Fruit fly (Drosophila melanogaster): ENCODE data around the gene CG46399.

Gene CG46399

dm6 chrX:14848755-14849354 is 10.2 kb upstream of the CG46399 start, which contains the start of gene CG9522 (continued):
- TF ChIP-seq cwo (GFP tag; optimal IDR thresholded peaks at IDR 0.05) (peak; percentile 42), Fer2 (tag; optimal IDR thresholded peaks at IDR 0.05) (peak; percentile 25), Optix (GFP tag; IDR thresholded peaks at IDR 0.05) (peak; percentile 59; the same call in 2 of the 3 replicates), dysf (GFP tag; IDR thresholded peaks at IDR 0.05) (peak; percentile 81), danr (GFP tag; IDR thresholded peaks at IDR 0.05) (peak; percentile 49; the same call in 1 of the 2 replicates), az2 (GFP tag; optimal IDR thresholded peaks at IDR 0.05) (peak; percentile 68), croc (GFP tag; conservative IDR thresholded peaks at IDR 0.05) (peak; percentile 64), CG9215 (GFP tag; IDR thresholded peaks at IDR 0.05) (peak; percentile 44; the same call in 1 of the 2 replicates), Dll (GFP tag; IDR thresholded peaks at IDR 0.05; ENCODE audit: partially characterized antibody) (no peak), TFAM (GFP tag; optimal IDR thresholded peaks at IDR 0.05) (no peak), CG3847 (GFP tag; IDR thresholded peaks at IDR 0.05) (peak; percentile 59), CG3995 (GFP tag; optimal IDR thresholded peaks at IDR 0.05) (no peak), gem (tag; optimal IDR thresholded peaks at IDR 0.05) (peak; percentile 84), tup (GFP tag; optimal IDR thresholded peaks at IDR 0.05) (no peak), Ets65A (GFP tag) (no peak), rib (GFP tag; IDR thresholded peaks at IDR 0.05) (0 out of 2 replicates have a peak, but pooled peaks have one; percentile 17), CG10959 (GFP tag; IDR thresholded peaks at IDR 0.05) (peak; percentile 79), Neu2 (GFP tag; optimal IDR thresholded peaks at IDR 0.05; ENCODE audit: borderline replicate concordance) (no peak), jumu (GFP tag; optimal IDR thresholded peaks at IDR 0.05) (peak; percentile 41), CG10431 (GFP tag; optimal IDR thresholded peaks at IDR 0.05) (peak; percentile 68), CHES-1-like (GFP tag; optimal IDR thresholded peaks at IDR 0.05) (no peak), CG17361 (GFP tag; IDR thresholded peaks at IDR 0.05) (peak; percentile 57), wek (GFP tag; optimal IDR thresholded peaks at IDR 0.05) (no peak), ERR (GFP tag; optimal IDR thresholded peaks at IDR 0.05) (peak; percentile 20), esg (GFP tag; conservative IDR thresholded peaks at IDR 0.05) (peak; percentile 68), CG11247 (GFP tag; IDR thresholded peaks at IDR 0.05) (peak; percentile 47; the same call in 1 of the 2 replicates), CG15011 (GFP tag; optimal IDR thresholded peaks at IDR 0.05) (peak; percentile 34), CG7963 (GFP tag; IDR thresholded peaks at IDR 0.05; ENCODE audit: partially characterized antibody) (no peak), CG1647 (GFP tag; optimal IDR thresholded peaks at IDR 0.05) (peak; percentile 27), HmgZ (tag; optimal IDR thresholded peaks at IDR 0.05) (peak; percentile 33), sr (GFP tag; IDR thresholded peaks at IDR 0.05) (no peak), Lhr (GFP tag; optimal IDR thresholded peaks at IDR 0.05) (peak; percentile 28), Elba2 (GFP tag; optimal IDR thresholded peaks at IDR 0.05) (no peak), eve (GFP tag; optimal IDR thresholded peaks at IDR 0.05) (peak in 1 of 2 experiments; percentile 72), Ravus (GFP tag; IDR thresholded peaks at IDR 0.05) (no peak; the same call in 1 of the 2 replicates), dpn (GFP tag; optimal IDR thresholded peaks at IDR 0.05) (peak; percentile 33 to 60), sna (GFP tag; IDR thresholded peaks at IDR 0.05; ENCODE audit: partially characterized antibody) (no peak), CG17568 (GFP tag; optimal IDR thresholded peaks at IDR 0.05) (peak; percentile 42), unpg (GFP tag; optimal IDR thresholded peaks at IDR 0.05) (peak; percentile 85), CG18476 (GFP tag; optimal IDR thresholded peaks at IDR 0.05) (peak; percentile 35), CG4404 (GFP tag; IDR thresholded peaks at IDR 0.05) (peak; percentile 49), CG9797 (GFP tag; optimal IDR thresholded peaks at IDR 0.05) (no peak), Sry-β (GFP tag; optimal IDR thresholded peaks at IDR 0.05) (peak; percentile 3), CG11695 (GFP tag; IDR thresholded peaks at IDR 0.05) (peak; percentile 58; the same call in 2 of the 3 replicates), inv (GFP tag; IDR thresholded peaks at IDR 0.05; ENCODE audit: partially characterized antibody) (no peak), pho (GFP tag; optimal IDR thresholded peaks at IDR 0.05) (peak; percentile 24), tgo (GFP tag; IDR thresholded peaks at IDR 0.05) (peak; percentile 59), CG1603 (tag; optimal IDR thresholded peaks at IDR 0.05) (no peak), nau (GFP tag; optimal IDR thresholded peaks at IDR 0.05) (peak; percentile 30), Opbp (GFP tag; IDR thresholded peaks at IDR 0.05; ENCODE audit: partially characterized antibody) (no peak)
